Worm (Caenorhabditis elegans) whole organism, L3 larva: ENCODE results near the gene C09G9.3.

ENCODE experiments used
- aly-2 ChIP-seq: fragments of 150-350 bp; optimal IDR thresholded peaks from 2 replicates; lab custom pipeline; 2014; ENCODE audit warnings: missing biosample characterization, missing genetic modification characterization
- egl-27 ChIP-seq: sonication (generic microtip); optimal IDR thresholded peaks from 4 replicates; lab custom pipeline; 2017; ENCODE audit warnings: missing biosample characterization, missing genetic modification reagents, missing genetic modification characterization

DNA sequence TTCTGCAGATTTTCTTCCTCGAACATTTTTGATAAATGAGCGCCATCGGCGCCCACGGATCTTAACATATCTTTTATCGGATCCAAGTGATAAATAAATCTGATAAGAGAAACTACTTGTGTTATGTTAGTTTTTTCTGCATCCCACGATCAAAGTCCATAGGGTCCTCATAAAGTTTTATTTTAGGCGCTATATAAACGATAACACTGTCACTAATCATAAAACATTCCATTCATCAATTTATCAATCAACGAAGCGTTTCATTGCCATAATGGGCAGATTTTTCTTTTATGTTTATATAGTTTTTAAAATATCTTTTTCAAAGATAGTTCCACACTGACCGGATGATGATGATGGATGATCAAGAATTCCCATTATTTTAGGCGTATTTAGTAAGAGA is 8.2 kb downstream of the C09G9.3 start:
- TF ChIP-seq aly-2 (tag; lab: Kevin White, UChicago) (no peak), egl-27 (tag; lab: Kevin White, UChicago) (no peak)
